Worm (Caenorhabditis elegans) whole organism, early embryonic: ENCODE results near the gene cka-2.

Experiments
- pes-1 ChIP-seq: fragments of 200-800 bp; sonication (Bioruptor generic); IDR thresholded peaks from 2 replicates; pipeline ENCODE4 v1.3.6; 2022; ENCODE audit warnings: missing genetic modification reagents, missing genetic modification characterization, missing compliant biosample characterization
- sea-1 ChIP-seq: fragments of 200-800 bp; sonication (Bioruptor generic); conservative IDR thresholded peaks from 2 replicates; pipeline ENCODE4 v1.3.6; 2022; ENCODE audit warnings: missing genetic modification characterization, missing compliant biosample characterization

ce11 chrX:4294957-4295356, 9.0 kb downstream of the cka-2 start:
- no peak for TF ChIP-seq pes-1 (GFP tag; lab: Robert Waterston, UW)
- no peak for TF ChIP-seq sea-1 (GFP tag; lab: Robert Waterston, UW)
